Fruit fly (Drosophila melanogaster): ENCODE results near the gene Vajk3.

The Vajk3 gene

dm6 chr2L:13966732-13967316 is 19.5 kb upstream of the Vajk3 start, which contains the start of gene NimB2:
Gene NimB2, minus strand, starts transcription at chr2L:13967018.
- TF ChIP-seq CG15710 (tag; optimal IDR thresholded peaks at IDR 0.05) = no peak
- no peak for TF ChIP-seq fd96Ca (GFP tag; IDR thresholded peaks at IDR 0.05)
- no peak for TF ChIP-seq CG32121 (GFP tag; IDR thresholded peaks at IDR 0.05)
- no peak for TF ChIP-seq CG34367 (tag; optimal IDR thresholded peaks at IDR 0.05)
- TF ChIP-seq Snoo (tag; optimal IDR thresholded peaks at IDR 0.05) = no peak
- TF ChIP-seq CG8301 (tag; optimal IDR thresholded peaks at IDR 0.05) = no peak
- no peak for TF ChIP-seq Pif1A (GFP tag; optimal IDR thresholded peaks at IDR 0.05)
- TF ChIP-seq CG4496 (GFP tag; IDR thresholded peaks at IDR 0.05) = no peak
- TF ChIP-seq Ets98B (GFP tag; IDR thresholded peaks at IDR 0.05) = no peak
- no peak for TF ChIP-seq D1 (tag; optimal IDR thresholded peaks at IDR 0.05)
- no peak for TF ChIP-seq Pif1B (GFP tag; optimal IDR thresholded peaks at IDR 0.05)
- no peak for TF ChIP-seq rn (GFP tag; IDR thresholded peaks at IDR 0.05)
- no peak for TF ChIP-seq CG12605 (GFP tag; IDR thresholded peaks at IDR 0.05)
- no peak for TF ChIP-seq CG9948 (tag; optimal IDR thresholded peaks at IDR 0.05)

dm6 chr2L:13963467-13964122 is 16.3 kb upstream of the Vajk3 start, which contains the start of gene NimB1:
Gene NimB1, plus strand, starts transcription at chr2L:13963507.
- TF ChIP-seq CG32121 (GFP tag; IDR thresholded peaks at IDR 0.05) (no peak), gl (tag; optimal IDR thresholded peaks at IDR 0.05) (no peak), Snoo (tag; optimal IDR thresholded peaks at IDR 0.05) (no peak), CG4496 (GFP tag; IDR thresholded peaks at IDR 0.05) (no peak), Pif1B (GFP tag; optimal IDR thresholded peaks at IDR 0.05) (no peak), CG13204 (GFP tag; optimal IDR thresholded peaks at IDR 0.05) (no peak), CG15710 (tag; optimal IDR thresholded peaks at IDR 0.05) (no peak), CG8159 (tag; optimal IDR thresholded peaks at IDR 0.05) (no peak), Pif1A (GFP tag; optimal IDR thresholded peaks at IDR 0.05) (no peak), Ets98B (GFP tag; IDR thresholded peaks at IDR 0.05) (no peak), CG8301 (tag; optimal IDR thresholded peaks at IDR 0.05) (no peak), EcR (GFP tag; optimal IDR thresholded peaks at IDR 0.05) (no peak), CG12605 (GFP tag; IDR thresholded peaks at IDR 0.05) (no peak), fd96Ca (GFP tag; IDR thresholded peaks at IDR 0.05) (no peak), CG9948 (tag; optimal IDR thresholded peaks at IDR 0.05) (no peak), CG10348 (GFP tag; IDR thresholded peaks at IDR 0.05) (no peak)

dm6 chr2L:13960399-13960798 is 13.1 kb upstream of the Vajk3 start:
- TF ChIP-seq D1 (tag; optimal IDR thresholded peaks at IDR 0.05) (no peak), CG10348 (GFP tag; IDR thresholded peaks at IDR 0.05) (no peak), fd96Ca (GFP tag; IDR thresholded peaks at IDR 0.05) (no peak), CG34367 (tag; optimal IDR thresholded peaks at IDR 0.05) (no peak), CG32121 (GFP tag; IDR thresholded peaks at IDR 0.05) (no peak), gl (tag; optimal IDR thresholded peaks at IDR 0.05) (no peak), CG13204 (GFP tag; optimal IDR thresholded peaks at IDR 0.05) (no peak), Pif1A (GFP tag; optimal IDR thresholded peaks at IDR 0.05) (no peak), CG8301 (tag; optimal IDR thresholded peaks at IDR 0.05) (no peak), CG15710 (tag; optimal IDR thresholded peaks at IDR 0.05) (no peak), Ets98B (GFP tag; IDR thresholded peaks at IDR 0.05) (no peak)

dm6 chr2L:13957239-13957638 is 10.0 kb upstream of the Vajk3 start, which contains the start of gene NimA:
Gene NimA, plus strand, starts transcription at chr2L:13957539.
- TF ChIP-seq Pif1A (GFP tag; optimal IDR thresholded peaks at IDR 0.05) (no peak), Snoo (tag; optimal IDR thresholded peaks at IDR 0.05) (no peak), Pif1B (GFP tag; optimal IDR thresholded peaks at IDR 0.05) (no peak), D1 (tag; optimal IDR thresholded peaks at IDR 0.05) (no peak), CG13204 (GFP tag; optimal IDR thresholded peaks at IDR 0.05) (no peak)

dm6 chr2L:13955775-13956174 is 8.5 kb upstream of the Vajk3 start:
- TF ChIP-seq Pif1A (GFP tag; optimal IDR thresholded peaks at IDR 0.05) (peak; percentile 90), EcR (GFP tag; optimal IDR thresholded peaks at IDR 0.05) (peak; percentile 85), CG17806 (tag; optimal IDR thresholded peaks at IDR 0.05) (peak; percentile 92), Snoo (tag; optimal IDR thresholded peaks at IDR 0.05) (peak; percentile 97), CG14655 (GFP tag; optimal IDR thresholded peaks at IDR 0.05) (peak; percentile 96), CG12605 (GFP tag; IDR thresholded peaks at IDR 0.05) (peak; percentile 94), fd96Ca (GFP tag; IDR thresholded peaks at IDR 0.05) (peak; percentile 98), CG8301 (tag; optimal IDR thresholded peaks at IDR 0.05) (peak; percentile 96), rn (GFP tag; IDR thresholded peaks at IDR 0.05) (peak; percentile 91), D1 (tag; optimal IDR thresholded peaks at IDR 0.05) (peak; percentile 59), Ets98B (GFP tag; IDR thresholded peaks at IDR 0.05) (peak; percentile 96), CG15710 (tag; optimal IDR thresholded peaks at IDR 0.05) (peak; percentile 93), CG32121 (GFP tag; IDR thresholded peaks at IDR 0.05) (peak; percentile 97), Pif1B (GFP tag; optimal IDR thresholded peaks at IDR 0.05) (peak; percentile 94), CG10348 (GFP tag; IDR thresholded peaks at IDR 0.05) (peak; percentile 79), CG34367 (tag; optimal IDR thresholded peaks at IDR 0.05) (peak; percentile 92), CG13204 (GFP tag; optimal IDR thresholded peaks at IDR 0.05) (peak; percentile 78), CG8159 (tag; optimal IDR thresholded peaks at IDR 0.05) (peak; percentile 90), CG9948 (tag; optimal IDR thresholded peaks at IDR 0.05) (peak; percentile 91), CG4496 (GFP tag; IDR thresholded peaks at IDR 0.05) (peak; percentile 98), gl (tag; optimal IDR thresholded peaks at IDR 0.05) (peak; percentile 85)

dm6 chr2L:13949789-13950188 is 2.5 kb upstream of the Vajk3 start:
- TF ChIP-seq D1 (tag; optimal IDR thresholded peaks at IDR 0.05) = no peak
- TF ChIP-seq CG34367 (tag; optimal IDR thresholded peaks at IDR 0.05) = no peak
- TF ChIP-seq CG12605 (GFP tag; IDR thresholded peaks at IDR 0.05) = no peak
- no peak for TF ChIP-seq CG14655 (GFP tag; optimal IDR thresholded peaks at IDR 0.05)
- TF ChIP-seq EcR (GFP tag; optimal IDR thresholded peaks at IDR 0.05) = no peak
- no peak for TF ChIP-seq CG15710 (tag; optimal IDR thresholded peaks at IDR 0.05)
- no peak for TF ChIP-seq CG9948 (tag; optimal IDR thresholded peaks at IDR 0.05)
- no peak for TF ChIP-seq CG32121 (GFP tag; IDR thresholded peaks at IDR 0.05)
- no peak for TF ChIP-seq CG8301 (tag; optimal IDR thresholded peaks at IDR 0.05)
- no peak for TF ChIP-seq fd96Ca (GFP tag; IDR thresholded peaks at IDR 0.05)
- TF ChIP-seq CG10348 (GFP tag; IDR thresholded peaks at IDR 0.05) = no peak
- no peak for TF ChIP-seq CG17806 (tag; optimal IDR thresholded peaks at IDR 0.05)
- no peak for TF ChIP-seq Ets98B (GFP tag; IDR thresholded peaks at IDR 0.05)
- no peak for TF ChIP-seq Pif1B (GFP tag; optimal IDR thresholded peaks at IDR 0.05)
- TF ChIP-seq rn (GFP tag; IDR thresholded peaks at IDR 0.05) = no peak
- TF ChIP-seq gl (tag; optimal IDR thresholded peaks at IDR 0.05) = no peak
- no peak for TF ChIP-seq CG8159 (tag; optimal IDR thresholded peaks at IDR 0.05)

Data from whole organism, pupa.